Worm (Caenorhabditis elegans) whole organism, L4 larva: ENCODE measurements around the gene H40L08.3.

ENCODE experiments used
- F37D6.2 ChIP-seq: sonication (generic microtip); optimal IDR thresholded peaks from 2 replicates; lab custom pipeline; 2016; ENCODE audit warnings: mild to moderate bottlenecking, missing genetic modification characterization, missing compliant biosample characterization
- Y105C5A.15 ChIP-seq: fragments of 200-800 bp; sonication (Bioruptor generic); IDR thresholded peaks from 2 replicates; pipeline ENCODE4 v1.3.6; 2022; ENCODE audit warnings: missing genetic modification characterization, missing compliant biosample characterization
- Y48G9A.11 ChIP-seq: fragments of 200-800 bp; sonication (Bioruptor generic); IDR thresholded peaks from 2 replicates; pipeline ENCODE4 v1.3.6; 2022; ENCODE audit warnings: missing genetic modification reagents, missing genetic modification characterization, missing compliant biosample characterization
- Y5F2A.4 ChIP-seq: fragments of 200-800 bp; sonication (Bioruptor generic); optimal IDR thresholded peaks from 2 replicates; lab custom pipeline; 2018; ENCODE audit warnings: mild to moderate bottlenecking, missing genetic modification characterization, missing compliant biosample characterization
- ZK337.2 ChIP-seq: fragments of 200-800 bp; sonication (Bioruptor generic); IDR thresholded peaks from 2 replicates; pipeline ENCODE4 v1.3.6; 2022; ENCODE audit warnings: missing genetic modification reagents, missing genetic modification characterization, missing compliant biosample characterization
- ZK546.5 ChIP-seq, 2 experiments: sonication (generic microtip); optimal IDR thresholded peaks; 2 replicates each; lab custom pipeline; 2017; ENCODE audit warnings: missing biosample characterization in 2 of 2, missing genetic modification characterization in 2 of 2
- aha-1 ChIP-seq: fragments of 150-350 bp; peaks from one replicate; lab custom pipeline; 2014; ENCODE audit warnings: missing biosample characterization, missing genetic modification characterization
- aly-2 ChIP-seq: sonication (generic microtip); optimal IDR thresholded peaks from 2 replicates; lab custom pipeline; 2018; ENCODE audit warnings: missing biosample characterization, missing genetic modification characterization
- attf-4 ChIP-seq: sonication (generic microtip); optimal IDR thresholded peaks from 3 replicates; lab custom pipeline; 2017; ENCODE audit warnings: missing biosample characterization, missing genetic modification characterization
- ceh-44 ChIP-seq: fragments of 200-800 bp; sonication (Bioruptor generic); IDR thresholded peaks from 2 replicates; pipeline ENCODE4 v1.3.6; 2022; ENCODE audit warnings: missing genetic modification reagents, missing genetic modification characterization, missing compliant biosample characterization
- ceh-82 ChIP-seq: sonication (generic microtip); optimal IDR thresholded peaks from 2 replicates; lab custom pipeline; 2017; ENCODE audit warnings: missing biosample characterization, missing genetic modification characterization
- cey-2 ChIP-seq: sonication (generic microtip); optimal IDR thresholded peaks from 3 replicates; lab custom pipeline; 2017; ENCODE audit warnings: missing genetic modification characterization, mild to moderate bottlenecking, missing compliant biosample characterization, antibody characterized with exemption, borderline replicate concordance; ENCODE audit not compliant: insufficient read depth
- daf-16 ChIP-seq, 3 experiments: sonication (generic microtip); optimal IDR thresholded peaks; 2 replicates each; lab custom pipeline; 2016 to 2017; ENCODE audit warnings: missing genetic modification characterization in 3 of 3, missing genetic modification reagents in 3 of 3, mild to moderate bottlenecking in 2 of 3, missing compliant biosample characterization in 2 of 3, missing biosample characterization in 1 of 3, moderate library complexity in 1 of 3
- daf-19 ChIP-seq: fragments of 200-800 bp; sonication (Bioruptor generic); conservative IDR thresholded peaks from 2 replicates; pipeline ENCODE4 v1.3.6; 2022; ENCODE audit warnings: missing genetic modification characterization, missing compliant biosample characterization
- dmd-6 ChIP-seq: fragments of 200-800 bp; sonication (Bioruptor generic); IDR thresholded peaks from 2 replicates; pipeline ENCODE4 v1.3.6; 2022; ENCODE audit warnings: missing genetic modification reagents, missing genetic modification characterization, missing compliant biosample characterization
- dmd-8 ChIP-seq: fragments of 200-800 bp; sonication (Bioruptor generic); IDR thresholded peaks from 2 replicates; pipeline ENCODE4 v1.3.6; 2022; ENCODE audit warnings: missing genetic modification characterization, missing compliant biosample characterization
- dpl-1 ChIP-seq: fragments of 150-350 bp; optimal IDR thresholded peaks from 2 replicates; lab custom pipeline; 2014; ENCODE audit warnings: missing biosample characterization, missing genetic modification reagents, missing genetic modification characterization
- egl-27 ChIP-seq: sonication (generic microtip); optimal IDR thresholded peaks from 3 replicates; lab custom pipeline; 2017; ENCODE audit warnings: missing biosample characterization, missing genetic modification reagents, missing genetic modification characterization
- hlh-11 ChIP-seq: fragments of 200-800 bp; sonication (Bioruptor generic); optimal IDR thresholded peaks from 2 replicates; lab custom pipeline; 2018; ENCODE audit warnings: mild to moderate bottlenecking, missing genetic modification characterization, missing compliant biosample characterization
- hmg-1.1 ChIP-seq: fragments of 200-800 bp; sonication (Bioruptor generic); IDR thresholded peaks from 2 replicates; pipeline ENCODE4 v1.3.6; 2022; ENCODE audit warnings: missing genetic modification reagents, missing genetic modification characterization, missing compliant biosample characterization
- lin-1 ChIP-seq: fragments of 200-800 bp; sonication (Bioruptor generic); IDR thresholded peaks from 2 replicates; pipeline ENCODE4 v1.3.6; 2022; ENCODE audit warnings: missing genetic modification reagents, missing genetic modification characterization, missing compliant biosample characterization
- lin-15B ChIP-seq: fragments of 150-350 bp; sonication (generic microtip); optimal IDR thresholded peaks from 3 replicates; lab custom pipeline; 2014; ENCODE audit warnings: missing biosample characterization, missing genetic modification characterization
- lin-38 ChIP-seq: fragments of 200-800 bp; sonication (Bioruptor generic); IDR thresholded peaks from 2 replicates; pipeline ENCODE4 v1.3.6; 2022; ENCODE audit warnings: missing genetic modification reagents, missing genetic modification characterization, missing compliant biosample characterization
- lir-3 ChIP-seq: sonication (generic microtip); optimal IDR thresholded peaks from 2 replicates; lab custom pipeline; 2016; ENCODE audit warnings: mild to moderate bottlenecking, missing genetic modification characterization, missing compliant biosample characterization
- lsy-2 ChIP-seq, 2 experiments: fragments of 150-350 bp in 1 of 2; sonication (generic microtip) in 1 of 2; optimal IDR thresholded peaks; 2 replicates each; lab custom pipeline; 2014 to 2017; ENCODE audit warnings: missing biosample characterization in 2 of 2, missing genetic modification characterization in 2 of 2
- mdl-1 ChIP-seq, 2 experiments: fragments of 150-350 bp in 1 of 2; sonication (generic microtip) in 1 of 2; optimal IDR thresholded peaks; 2 replicates each; lab custom pipeline; 2014 to 2017; ENCODE audit warnings: missing biosample characterization in 2 of 2, missing genetic modification characterization in 2 of 2
- mep-1 ChIP-seq: fragments of 150-350 bp; sonication (generic microtip); optimal IDR thresholded peaks from 3 replicates; lab custom pipeline; 2014; ENCODE audit warnings: missing biosample characterization, missing genetic modification characterization
- mes-2 ChIP-seq: sonication (generic microtip); optimal IDR thresholded peaks from 2 replicates; lab custom pipeline; 2016; ENCODE audit warnings: missing genotype, mild to moderate bottlenecking, missing genetic modification characterization, missing compliant biosample characterization; ENCODE audit not compliant: poor library complexity, severe bottlenecking
- nhr-10 ChIP-seq: fragments of 150-350 bp; optimal IDR thresholded peaks from 2 replicates; lab custom pipeline; 2014; ENCODE audit warnings: missing biosample characterization, missing genetic modification characterization
- nhr-11 ChIP-seq: fragments of 150-350 bp; optimal IDR thresholded peaks from 2 replicates; lab custom pipeline; 2014; ENCODE audit warnings: missing biosample characterization, missing genetic modification characterization
- nhr-111 ChIP-seq: fragments of 200-800 bp; sonication (Bioruptor generic); optimal IDR thresholded peaks from 2 replicates; lab custom pipeline; 2018; ENCODE audit warnings: mild to moderate bottlenecking, missing genetic modification characterization, missing compliant biosample characterization
- nhr-25 ChIP-seq: sonication (generic microtip); optimal IDR thresholded peaks from 2 replicates; lab custom pipeline; 2017; ENCODE audit warnings: missing genetic modification characterization, mild to moderate bottlenecking, missing compliant biosample characterization, antibody characterized with exemption, moderate library complexity, borderline replicate concordance; ENCODE audit not compliant: insufficient read depth
- nhr-41 ChIP-seq: fragments of 200-800 bp; sonication (Bioruptor generic); IDR thresholded peaks from 2 replicates; pipeline ENCODE4 v1.3.6; 2022; ENCODE audit warnings: missing genetic modification reagents, missing genetic modification characterization, missing compliant biosample characterization
- nhr-42 ChIP-seq: fragments of 200-800 bp; sonication (Bioruptor generic); IDR thresholded peaks from 2 replicates; pipeline ENCODE4 v1.3.6; 2022; ENCODE audit warnings: missing genetic modification characterization, missing compliant biosample characterization
- nhr-76 ChIP-seq: fragments of 150-350 bp; optimal IDR thresholded peaks from 2 replicates; lab custom pipeline; 2014; ENCODE audit warnings: missing biosample characterization, missing genetic modification characterization
- pha-4 ChIP-seq, 2 experiments: fragments of 150-350 bp in 1 of 2; fragments of 200-800 bp in 1 of 2; sonication (Bioruptor generic) in 1 of 2; IDR thresholded peaks in 1 of 2; optimal IDR thresholded peaks in 1 of 2; 2 replicates each; pipeline versions ENCODE4 v1.3.6 to Lab custom; 2014 to 2022; ENCODE audit warnings: missing genetic modification characterization in 2 of 2, missing genetic modification reagents in 2 of 2, missing biosample characterization in 1 of 2, missing compliant biosample characterization in 1 of 2
- rbr-2 ChIP-seq: sonication (generic microtip); optimal IDR thresholded peaks from 2 replicates; lab custom pipeline; 2016; ENCODE audit warnings: missing genotype, missing genetic modification characterization, missing compliant biosample characterization
- skn-1 ChIP-seq: fragments of 150-350 bp; optimal IDR thresholded peaks from 2 replicates; lab custom pipeline; 2014; ENCODE audit warnings: missing biosample characterization, missing genetic modification characterization
- snpc-4 ChIP-seq: fragments of 150-350 bp; optimal IDR thresholded peaks from 2 replicates; lab custom pipeline; 2014; ENCODE audit warnings: missing biosample characterization, missing genetic modification characterization
- spr-1 ChIP-seq: sonication (generic microtip); optimal IDR thresholded peaks from 2 replicates; lab custom pipeline; 2016; ENCODE audit warnings: mild to moderate bottlenecking, missing genetic modification characterization, missing compliant biosample characterization
- spr-3 ChIP-seq: fragments of 200-800 bp; sonication (Bioruptor generic); optimal IDR thresholded peaks from 2 replicates; lab custom pipeline; 2018; ENCODE audit warnings: mild to moderate bottlenecking, missing genetic modification characterization, missing compliant biosample characterization
- tag-97 ChIP-seq: fragments of 200-800 bp; sonication (Bioruptor generic); IDR thresholded peaks from 2 replicates; pipeline ENCODE4 v1.3.6; 2022; ENCODE audit warnings: missing genetic modification characterization, missing compliant biosample characterization
- tra-1 ChIP-seq: fragments of 200-800 bp; sonication (Bioruptor generic); IDR thresholded peaks from 2 replicates; pipeline ENCODE4 v1.3.6; 2022; ENCODE audit warnings: missing genetic modification reagents, missing genetic modification characterization, missing compliant biosample characterization
- unc-39 ChIP-seq: sonication (generic microtip); optimal IDR thresholded peaks from 2 replicates; lab custom pipeline; 2017; ENCODE audit warnings: missing biosample characterization, missing genetic modification characterization
- vab-7 ChIP-seq: fragments of 200-800 bp; sonication (Bioruptor generic); IDR thresholded peaks from 2 replicates; pipeline ENCODE4 v1.3.6; 2022; ENCODE audit warnings: missing genetic modification reagents, missing genetic modification characterization, missing compliant biosample characterization
- zag-1 ChIP-seq: fragments of 150-350 bp; optimal IDR thresholded peaks from 2 replicates; lab custom pipeline; 2014; ENCODE audit warnings: missing biosample characterization, missing genetic modification characterization
- zfp-2 ChIP-seq: sonication (generic microtip); optimal IDR thresholded peaks from 2 replicates; lab custom pipeline; 2016; ENCODE audit warnings: mild to moderate bottlenecking, missing genetic modification characterization, missing compliant biosample characterization
- zfp-3 ChIP-seq: fragments of 200-800 bp; sonication (Bioruptor generic); conservative IDR thresholded peaks from 2 replicates; pipeline ENCODE4 v1.3.6; 2022; ENCODE audit warnings: missing genetic modification reagents, missing genetic modification characterization, missing compliant biosample characterization
- zip-11 ChIP-seq: fragments of 200-800 bp; sonication (Bioruptor generic); IDR thresholded peaks from 2 replicates; pipeline ENCODE4 v1.3.6; 2022; ENCODE audit warnings: missing genetic modification characterization, missing compliant biosample characterization
- zip-2 ChIP-seq: fragments of 150-350 bp; optimal IDR thresholded peaks from 2 replicates; lab custom pipeline; 2014; ENCODE audit warnings: missing biosample characterization, missing genetic modification characterization

The H40L08.3 gene

DNA sequence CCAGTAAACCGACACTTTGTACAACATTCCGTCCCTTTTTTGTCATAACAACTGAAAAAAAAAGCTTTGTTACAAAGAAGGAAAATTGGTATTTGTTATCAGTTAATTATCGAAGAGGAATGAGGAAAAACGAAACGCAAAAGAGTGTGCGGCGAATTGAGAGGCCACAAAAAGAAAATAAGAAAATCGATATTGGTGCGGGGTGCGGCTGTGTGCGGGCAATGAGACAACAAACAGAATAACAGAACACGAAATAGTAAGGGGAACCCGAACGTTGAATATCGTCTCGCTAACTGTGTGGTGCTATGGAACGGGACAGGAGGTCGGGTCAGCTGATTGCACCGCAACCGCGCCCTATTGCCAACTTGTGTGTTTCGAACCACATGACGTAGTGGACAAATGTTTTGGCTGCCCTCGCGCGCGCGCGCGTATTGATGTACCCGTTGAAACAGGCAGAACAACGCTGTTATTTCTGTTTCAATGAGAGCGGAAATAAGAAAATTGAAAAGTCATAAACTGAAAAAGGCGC lies 35.3 kb downstream of the H40L08.3 start, which contains the start of gene C18B12.4:
C18B12.4 (minus strand) TSS at position 51 of the 529 bp plus-strand sequence.
- TF ChIP-seq nhr-41 (GFP tag; lab: Robert Waterston, UW) = 0 out of 2 replicates have a peak, but pooled peaks have one; percentile 67
- peak; percentile 83 for TF ChIP-seq tra-1 (GFP tag; lab: Robert Waterston, UW)
- no peak for TF ChIP-seq ZK337.2
- no peak for TF ChIP-seq attf-4 (tag; lab: Kevin White, UChicago)
- TF ChIP-seq zag-1 = no peak
- peak; percentile 98 for TF ChIP-seq hlh-11
- no peak for TF ChIP-seq nhr-76
- peak; percentile 93 for TF ChIP-seq lin-38 (GFP tag; lab: Robert Waterston, UW)
- TF ChIP-seq hmg-1.1 = peak; percentile 94
- peak; percentile 60 to 80 for TF ChIP-seq lsy-2 (tag; optimal IDR thresholded peaks at IDR 0.05; lab: Kevin White, UChicago)
- TF ChIP-seq lir-3 (tag; lab: Kevin White, UChicago) = no peak
- peak; percentile 73; the same call in 1 of the 2 replicates for TF ChIP-seq lin-1 (GFP tag; lab: Robert Waterston, UW)
- TF ChIP-seq spr-1 (tag; lab: Kevin White, UChicago) = peak; percentile 27
- TF ChIP-seq zip-11 (GFP tag; lab: Robert Waterston, UW) = no peak
- TF ChIP-seq mdl-1 (tag; optimal IDR thresholded peaks at IDR 0.05; lab: Kevin White, UChicago) = peak; percentile 67 to 92
- TF ChIP-seq rbr-2 (tag; lab: Kevin White, UChicago) = peak; percentile 84
- no peak for TF ChIP-seq cey-2
- no peak for TF ChIP-seq daf-19 (GFP tag; lab: Robert Waterston, UW)
- TF ChIP-seq daf-16 (GFP tag; optimal IDR thresholded peaks at IDR 0.05; lab: Kevin White, UChicago) = peak in 1 of 2 experiments; percentile 70
- peak; percentile 74 for TF ChIP-seq daf-16 (tag; optimal IDR thresholded peaks at IDR 0.05; lab: Kevin White, UChicago)
- TF ChIP-seq snpc-4 = no peak
- peak; percentile 87 for TF ChIP-seq nhr-25 (tag; lab: Kevin White, UChicago)
- no peak for TF ChIP-seq ZK546.5 (tag; optimal IDR thresholded peaks at IDR 0.05; lab: Kevin White, UChicago)
- TF ChIP-seq zfp-2 (tag; lab: Kevin White, UChicago) = peak; percentile 58
- TF ChIP-seq zfp-3 (GFP tag; lab: Robert Waterston, UW) = 0 out of 2 replicates have a peak, but pooled peaks have one; percentile 36
- no peak for TF ChIP-seq ceh-44 (GFP tag; lab: Robert Waterston, UW)
- peak; percentile 68 for TF ChIP-seq vab-7 (GFP tag; lab: Robert Waterston, UW)
- peak; percentile 99 for TF ChIP-seq aha-1
- TF ChIP-seq ceh-82 (tag; lab: Kevin White, UChicago) = no peak
- no peak for TF ChIP-seq unc-39 (tag; lab: Kevin White, UChicago)
- peak; percentile 93 for TF ChIP-seq mep-1
- no peak for TF ChIP-seq nhr-111 (GFP tag; lab: Kevin White, UChicago)
- TF ChIP-seq aly-2 = no peak
- no peak for TF ChIP-seq Y5F2A.4 (GFP tag; lab: Kevin White, UChicago)
- TF ChIP-seq pha-4 (GFP tag; IDR thresholded peaks at IDR 0.05; lab: Robert Waterston, UW) = peak; percentile 40
- peak; percentile 3 for TF ChIP-seq pha-4 (tag; optimal IDR thresholded peaks at IDR 0.05; lab: Kevin White, UChicago)
- TF ChIP-seq nhr-10 (tag; lab: Kevin White, UChicago) = no peak
- TF ChIP-seq nhr-11 (tag; lab: Kevin White, UChicago) = peak; percentile 95
- no peak for TF ChIP-seq dmd-8
- TF ChIP-seq zip-2 (tag; lab: Kevin White, UChicago) = no peak
- TF ChIP-seq tag-97 (GFP tag; lab: Robert Waterston, UW) = no peak
- no peak for TF ChIP-seq lin-15B
- TF ChIP-seq skn-1 (tag; lab: Kevin White, UChicago) = no peak
- no peak for TF ChIP-seq Y48G9A.11 (GFP tag; lab: Robert Waterston, UW)
- TF ChIP-seq dmd-6 (GFP tag; lab: Robert Waterston, UW) = peak; percentile 90
- TF ChIP-seq mes-2 = peak; percentile 72
- peak; percentile 44 for TF ChIP-seq F37D6.2
- no peak for TF ChIP-seq egl-27
- peak; percentile 69 for TF ChIP-seq dpl-1 (GFP tag; lab: Kevin White, UChicago)
- TF ChIP-seq nhr-42 (GFP tag; lab: Robert Waterston, UW) = peak; percentile 90
- TF ChIP-seq spr-3 (GFP tag; lab: Kevin White, UChicago) = no peak
- TF ChIP-seq Y105C5A.15 = no peak
